Fruit fly (Drosophila melanogaster) whole organism, larva: ENCODE results near the gene raskol.

Experiments used
- noc ChIP-seq: fragments of 200-800 bp; sonication (Bioruptor generic); optimal IDR thresholded peaks from 3 replicates; lab custom pipeline; 2019; ENCODE audit warnings: missing biosample characterization, mild to moderate bottlenecking, missing genetic modification characterization, moderate library complexity

raskol gene

dm6 chrX:17780295-17780694 is 70.4 kb downstream of the raskol start:
- TF ChIP-seq noc (tag; lab: Kevin White, UChicago): no peak

- no peak for TF ChIP-seq noc (tag; lab: Kevin White, UChicago)
Measured at dm6 chrX:17780834-17781233, 70.9 kb downstream of the raskol start.

- TF ChIP-seq noc (tag; lab: Kevin White, UChicago): no peak
Measured at dm6 chrX:17782058-17782457, 72.1 kb downstream of the raskol start.

dm6 chrX:17789413-17790054 is 79.6 kb downstream of the raskol start:
- TF ChIP-seq noc (tag; lab: Kevin White, UChicago): no peak

dm6 chrX:17790072-17790471 is 80.1 kb downstream of the raskol start:
- no peak for TF ChIP-seq noc (tag; lab: Kevin White, UChicago)

- no peak for TF ChIP-seq noc (tag; lab: Kevin White, UChicago)
Measured at dm6 chrX:17790710-17791109, 80.8 kb downstream of the raskol start, which contains the start of gene OdsH. OdsH (plus strand) TSS chrX:17791010.

- TF ChIP-seq noc (tag; lab: Kevin White, UChicago): no peak
Measured at dm6 chrX:17799070-17799802, 89.3 kb downstream of the raskol start.

- no peak for TF ChIP-seq noc (tag; lab: Kevin White, UChicago)
Measured at dm6 chrX:17799803-17800151, 89.8 kb downstream of the raskol start.
